Fruit fly (Drosophila melanogaster) whole organism, embryonic: Measurements from ENCODE around the gene CG18744.

Experiments
- CG11247 ChIP-seq: fragments of 200-800 bp; sonication (Bioruptor generic); IDR thresholded peaks from 2 replicates; pipeline ENCODE4 v1.3.6; 2022; ENCODE audit warnings: missing biosample characterization, missing genetic modification characterization
- CG12155 ChIP-seq: fragments of 200-800 bp; sonication (Bioruptor generic); optimal IDR thresholded peaks from 3 replicates; lab custom pipeline; 2016; ENCODE audit warnings: missing biosample characterization, missing genetic modification characterization
- CG12659 ChIP-seq: fragments of 200-800 bp; sonication (Bioruptor generic); optimal IDR thresholded peaks from 3 replicates; lab custom pipeline; 2017; ENCODE audit warnings: mild to moderate bottlenecking, missing biosample characterization, missing genetic modification reagents, missing genetic modification characterization
- CG14050 ChIP-seq: fragments of 200-800 bp; sonication (Bioruptor generic); IDR thresholded peaks from 3 replicates; pipeline ENCODE4 v1.3.6; 2022; ENCODE audit warnings: missing biosample characterization, missing genetic modification characterization
- CG17568 ChIP-seq: fragments of 200-800 bp; sonication (Bioruptor generic); optimal IDR thresholded peaks from 2 replicates; lab custom pipeline; 2018; ENCODE audit warnings: missing biosample characterization, mild to moderate bottlenecking, missing genetic modification characterization, moderate library complexity
- CG2116 ChIP-seq: fragments of 200-800 bp; sonication (Bioruptor generic); optimal IDR thresholded peaks from 3 replicates; lab custom pipeline; 2018; ENCODE audit warnings: missing biosample characterization, mild to moderate bottlenecking, missing genetic modification characterization
- CG2129 ChIP-seq: fragments of 200-800 bp; sonication (Bioruptor generic); IDR thresholded peaks from 2 replicates; pipeline ENCODE4 v1.3.6; 2022; ENCODE audit warnings: missing biosample characterization, missing genetic modification characterization; ENCODE audit not compliant: partially characterized antibody
- CG2199 ChIP-seq: fragments of 200-800 bp; sonication (Bioruptor generic); IDR thresholded peaks from 3 replicates; pipeline ENCODE4 v1.3.6; 2022; ENCODE audit warnings: missing biosample characterization, missing genetic modification characterization
- CG2712 ChIP-seq: fragments of 200-800 bp; optimal IDR thresholded peaks from 3 replicates; lab custom pipeline; 2019; ENCODE audit warnings: missing biosample characterization, mild to moderate bottlenecking, missing genetic modification characterization, moderate library complexity
- CG30020 ChIP-seq: fragments of 200-800 bp; optimal IDR thresholded peaks from 2 replicates; lab custom pipeline; 2019; ENCODE audit warnings: missing biosample characterization, mild to moderate bottlenecking, missing genetic modification characterization, moderate library complexity
- CG31388 ChIP-seq: fragments of 200-800 bp; sonication (Bioruptor generic); optimal IDR thresholded peaks from 2 replicates; lab custom pipeline; 2016; ENCODE audit warnings: missing biosample characterization, missing genetic modification characterization
- CG32532 ChIP-seq: fragments of 200-800 bp; sonication (Bioruptor generic); IDR thresholded peaks from 2 replicates; pipeline ENCODE4 v1.3.6; 2022; ENCODE audit warnings: missing biosample characterization, missing genetic modification characterization
- CG3847 ChIP-seq: fragments of 200-800 bp; sonication (Bioruptor generic); IDR thresholded peaks from 2 replicates; pipeline ENCODE4 v1.3.6; 2022; ENCODE audit warnings: missing biosample characterization, missing genetic modification characterization
- CG7928 ChIP-seq: fragments of 200-800 bp; sonication (Bioruptor generic); optimal IDR thresholded peaks from 2 replicates; lab custom pipeline; 2017; ENCODE audit warnings: missing biosample characterization, mild to moderate bottlenecking, missing genetic modification characterization
- CG8765 ChIP-seq: fragments of 200-800 bp; sonication (Bioruptor generic); IDR thresholded peaks from 2 replicates; pipeline ENCODE4 v1.3.6; 2022; ENCODE audit warnings: missing biosample characterization, missing genetic modification characterization
- CG9797 ChIP-seq: fragments of 200-800 bp; sonication (Bioruptor generic); optimal IDR thresholded peaks from 3 replicates; lab custom pipeline; 2018; ENCODE audit warnings: missing biosample characterization, mild to moderate bottlenecking, missing genetic modification characterization
- CkIIα-i1 ChIP-seq: fragments of 200-800 bp; sonication (Bioruptor generic); IDR thresholded peaks from 2 replicates; pipeline ENCODE4 v1.3.6; 2022; ENCODE audit warnings: missing biosample characterization, missing genetic modification characterization
- Dbx ChIP-seq: fragments of 200-800 bp; sonication (Bioruptor generic); IDR thresholded peaks from 3 replicates; pipeline ENCODE4 v1.3.6; 2022; ENCODE audit warnings: missing biosample characterization, missing genetic modification characterization
- Dip2 ChIP-seq: fragments of 200-800 bp; sonication (Bioruptor generic); IDR thresholded peaks from 2 replicates; pipeline ENCODE4 v1.3.6; 2022; ENCODE audit warnings: missing biosample characterization, missing genetic modification characterization
- Dip3 ChIP-seq: fragments of 200-800 bp; sonication (Bioruptor generic); optimal IDR thresholded peaks from 3 replicates; lab custom pipeline; 2016; ENCODE audit warnings: missing biosample characterization, missing genetic modification characterization
- Doc2 ChIP-seq: fragments of 200-800 bp; sonication (Bioruptor generic); IDR thresholded peaks from 2 replicates; pipeline ENCODE4 v1.3.6; 2022; ENCODE audit warnings: missing biosample characterization, missing genetic modification characterization
- Drgx ChIP-seq: fragments of 200-800 bp; sonication (Bioruptor generic); IDR thresholded peaks from 2 replicates; pipeline ENCODE4 v1.3.6; 2022; ENCODE audit warnings: missing biosample characterization, missing genetic modification characterization
- E2f1 ChIP-seq: fragments of 200-800 bp; sonication (Bioruptor generic); IDR thresholded peaks from 2 replicates; pipeline ENCODE4 v1.3.6; 2022; ENCODE audit warnings: missing biosample characterization, missing genetic modification characterization
- H2.0 ChIP-seq: fragments of 200-800 bp; sonication (Bioruptor generic); IDR thresholded peaks from 2 replicates; pipeline ENCODE4 v1.3.6; 2022; ENCODE audit warnings: missing biosample characterization, missing genetic modification characterization
- Hand ChIP-seq: fragments of 200-800 bp; sonication (Bioruptor generic); optimal IDR thresholded peaks from 2 replicates; lab custom pipeline; 2017; ENCODE audit warnings: mild to moderate bottlenecking, missing biosample characterization, missing genetic modification reagents, missing genetic modification characterization
- Kr ChIP-seq: fragments of 200-800 bp; sonication (Bioruptor generic); optimal IDR thresholded peaks from 2 replicates; lab custom pipeline; 2017; ENCODE audit warnings: missing biosample characterization, mild to moderate bottlenecking, missing genetic modification characterization
- Lhr ChIP-seq: fragments of 200-800 bp; sonication (Bioruptor generic); optimal IDR thresholded peaks from 3 replicates; lab custom pipeline; 2017; ENCODE audit warnings: mild to moderate bottlenecking, missing biosample characterization, missing genetic modification reagents, missing genetic modification characterization
- MESR4 ChIP-seq: fragments of 200-800 bp; sonication (Bioruptor generic); optimal IDR thresholded peaks from 2 replicates; lab custom pipeline; 2018; ENCODE audit warnings: missing biosample characterization, mild to moderate bottlenecking, missing genetic modification characterization, moderate library complexity
- Nf-YB ChIP-seq: fragments of 200-800 bp; sonication (Bioruptor generic); optimal IDR thresholded peaks from 3 replicates; lab custom pipeline; 2019; ENCODE audit warnings: missing biosample characterization, mild to moderate bottlenecking, missing genetic modification characterization, moderate library complexity
- Six4 ChIP-seq: fragments of 200-800 bp; sonication (Bioruptor generic); optimal IDR thresholded peaks from 2 replicates; lab custom pipeline; 2016; ENCODE audit warnings: missing biosample characterization, missing genetic modification characterization
- Trl ChIP-seq, 3 experiments: fragments of >200 bp in 2 of 3; fragments of 200-800 bp in 1 of 3; sonication (Bioruptor generic) in 1 of 3; optimal IDR thresholded peaks; 2 replicates in 1 of 3; 3 replicates in 2 of 3; lab custom pipeline; 2016 to 2017; ENCODE audit warnings: missing biosample characterization in 1 of 3, missing genetic modification characterization in 1 of 3
- abd-A ChIP-seq: fragments of 200-800 bp; sonication (Bioruptor generic); optimal IDR thresholded peaks from 3 replicates; lab custom pipeline; 2019; ENCODE audit warnings: missing biosample characterization, mild to moderate bottlenecking, missing genetic modification characterization, moderate library complexity
- bcd ChIP-seq: fragments of 200-800 bp; sonication (Bioruptor generic); optimal IDR thresholded peaks from 2 replicates; lab custom pipeline; 2017; ENCODE audit warnings: missing biosample characterization, mild to moderate bottlenecking, missing genetic modification characterization
- bowl ChIP-seq: fragments of 200-800 bp; sonication (Bioruptor generic); IDR thresholded peaks from 2 replicates; pipeline ENCODE4 v1.3.6; 2022; ENCODE audit warnings: missing biosample characterization, missing genetic modification characterization
- chm ChIP-seq: fragments of 200-800 bp; sonication (Bioruptor generic); IDR thresholded peaks from 2 replicates; pipeline ENCODE4 v1.3.6; 2022; ENCODE audit warnings: missing biosample characterization, missing genetic modification characterization
- gt ChIP-seq: fragments of 200-800 bp; sonication (Bioruptor generic); IDR thresholded peaks from 2 replicates; pipeline ENCODE4 v1.3.6; 2022; ENCODE audit warnings: missing biosample characterization, missing genetic modification characterization
- hkb ChIP-seq, 2 experiments: fragments of 200-800 bp in 1 of 2; fragments of >200 bp in 1 of 2; sonication (Bioruptor generic) in 1 of 2; IDR thresholded peaks in 1 of 2; optimal IDR thresholded peaks in 1 of 2; 2 replicates each; pipeline versions ENCODE4 v1.3.6 to Lab custom; 2017 to 2022; ENCODE audit warnings: missing biosample characterization in 1 of 2, missing genetic modification characterization in 1 of 2
- hth ChIP-seq: fragments of >200 bp; optimal IDR thresholded peaks from 2 replicates; lab custom pipeline; 2017; ENCODE audit warnings: inconsistent platforms
- jigr1 ChIP-seq: fragments of 200-800 bp; sonication (Bioruptor generic); IDR thresholded peaks from 3 replicates; pipeline ENCODE4 v1.3.6; 2022; ENCODE audit warnings: missing biosample characterization, missing genetic modification characterization
- knrl ChIP-seq: fragments of 200-800 bp; sonication (Bioruptor generic); IDR thresholded peaks from 3 replicates; pipeline ENCODE4 v1.3.6; 2022; ENCODE audit warnings: missing biosample characterization, missing genetic modification characterization; ENCODE audit not compliant: partially characterized antibody
- lmd ChIP-seq: fragments of 200-800 bp; sonication (Bioruptor generic); IDR thresholded peaks from 2 replicates; pipeline ENCODE4 v1.3.6; 2022; ENCODE audit warnings: missing biosample characterization, missing genetic modification characterization
- mam ChIP-seq: fragments of 200-800 bp; sonication (Bioruptor generic); optimal IDR thresholded peaks from 3 replicates; lab custom pipeline; 2016; ENCODE audit warnings: missing biosample characterization, missing genetic modification characterization
- nerfin-2 ChIP-seq: fragments of 200-800 bp; sonication (Bioruptor generic); IDR thresholded peaks from 2 replicates; pipeline ENCODE4 v1.3.6; 2022; ENCODE audit warnings: missing biosample characterization, missing genetic modification characterization; ENCODE audit not compliant: partially characterized antibody
- pnt ChIP-seq: fragments of 200-800 bp; sonication (Bioruptor generic); optimal IDR thresholded peaks from 3 replicates; lab custom pipeline; 2016; ENCODE audit warnings: missing biosample characterization, missing genetic modification characterization
- prd ChIP-seq, 3 experiments: fragments of >200 bp in 2 of 3; fragments of 200-800 bp in 1 of 3; sonication (Bioruptor generic) in 1 of 3; optimal IDR thresholded peaks in 2 of 3; IDR thresholded peaks in 1 of 3; 2 replicates in 2 of 3; 3 replicates in 1 of 3; pipeline versions ENCODE4 v1.3.6 to Lab custom; 2017 to 2022; ENCODE audit warnings: missing biosample characterization in 1 of 3, missing genetic modification characterization in 1 of 3
- seq ChIP-seq: fragments of 200-800 bp; sonication (Bioruptor generic); IDR thresholded peaks from 2 replicates; pipeline ENCODE4 v1.3.6; 2022; ENCODE audit warnings: missing biosample characterization, missing genetic modification characterization
- vfl ChIP-seq: fragments of 200-800 bp; sonication (Bioruptor generic); optimal IDR thresholded peaks from 2 replicates; lab custom pipeline; 2016; ENCODE audit warnings: missing biosample characterization, missing genetic modification characterization

Gene CG18744

dm6 chr3R:7809662-7810621 lies 11.4 kb upstream of the CG18744 start, which contains the start of the genes CG2993 and sgll (continued):
- TF ChIP-seq mam (peak; percentile 93), CkIIα-i1 (no peak), Dip3 (GFP tag; lab: Kevin White, UChicago) (peak; percentile 85), CG2712 (peak; percentile 88), CG9797 (GFP tag; lab: Kevin White, UChicago) (peak; percentile 73), CG7928 (GFP tag; lab: Kevin White, UChicago) (peak; percentile 58), CG3847 (peak; percentile 92), CG32532 (GFP tag; lab: Robert Waterston, UW) (peak; percentile 99), CG8765 (peak; percentile 79), CG30020 (tag; lab: Kevin White, UChicago) (peak; percentile 24), E2f1 (GFP tag; lab: Robert Waterston, UW) (peak; percentile 94), bowl (GFP tag; lab: Robert Waterston, UW) (peak; percentile 11; the same call in 1 of the 2 replicates), Kr (peak; percentile 32), hth (lab: Kevin White, UChicago) (no peak), MESR4 (GFP tag; lab: Kevin White, UChicago) (peak; percentile 35), abd-A (tag; lab: Kevin White, UChicago) (no peak), Doc2 (peak; percentile 84), hkb (optimal IDR thresholded peaks at IDR 0.05; lab: Kevin White, UChicago) (peak; percentile 72), hkb (GFP tag; IDR thresholded peaks at IDR 0.05; lab: Robert Waterston, UW) (peak; percentile 81), seq (GFP tag; lab: Robert Waterston, UW) (peak; percentile 72), CG2116 (GFP tag; lab: Kevin White, UChicago) (peak; percentile 83), knrl (peak; percentile 46; the same call in 1 of the 3 replicates), CG12659 (GFP tag; lab: Kevin White, UChicago) (peak; percentile 81), prd (optimal IDR thresholded peaks at IDR 0.05; lab: Kevin White, UChicago) (no peak), prd (GFP tag; IDR thresholded peaks at IDR 0.05; lab: Robert Waterston, UW) (peak; percentile 95), Trl (optimal IDR thresholded peaks at IDR 0.05; lab: Kevin White, UChicago) (no peak), Trl (GFP tag; optimal IDR thresholded peaks at IDR 0.05; lab: Kevin White, UChicago) (peak; percentile 98), Nf-YB (GFP tag; lab: Kevin White, UChicago) (no peak), Dip2 (GFP tag; lab: Robert Waterston, UW) (peak; percentile 90), CG11247 (GFP tag; lab: Robert Waterston, UW) (peak; percentile 98), lmd (GFP tag; lab: Robert Waterston, UW) (peak; percentile 96), H2.0 (GFP tag; lab: Robert Waterston, UW) (peak; percentile 92), CG2129 (GFP tag; lab: Robert Waterston, UW) (no peak), chm (peak; percentile 95), gt (peak; percentile 83), vfl (peak; percentile 51), CG2199 (GFP tag; lab: Robert Waterston, UW) (peak; percentile 93), pnt (GFP tag; lab: Kevin White, UChicago) (peak; percentile 96), CG31388 (GFP tag; lab: Kevin White, UChicago) (peak; percentile 92), Lhr (GFP tag; lab: Kevin White, UChicago) (peak; percentile 99), Dbx (GFP tag; lab: Robert Waterston, UW) (peak; percentile 96), nerfin-2 (GFP tag; lab: Robert Waterston, UW) (no peak), CG12155 (GFP tag; lab: Kevin White, UChicago) (peak; percentile 88), Drgx (GFP tag; lab: Robert Waterston, UW) (peak; percentile 28; the same call in 1 of the 2 replicates), bcd (peak; percentile 91), CG17568 (GFP tag; lab: Kevin White, UChicago) (no peak), jigr1 (GFP tag; lab: Robert Waterston, UW) (peak; percentile 76; the same call in 2 of the 3 replicates), Hand (GFP tag; lab: Kevin White, UChicago) (no peak), Six4 (GFP tag; lab: Kevin White, UChicago) (peak; percentile 87), CG14050 (GFP tag; lab: Robert Waterston, UW) (peak; percentile 79)
